Worm (Caenorhabditis elegans): Measurements from ENCODE around the gene clec-40.

clec-40 gene

ce11 chrV:16880679-16881078, 39.8 kb upstream of the clec-40 start, which contains the start of gene F09C6.14:
F09C6.14 (plus strand) TSS chrV:16880979.
- TF ChIP-seq cnd-1 (tag; optimal IDR thresholded peaks at IDR 0.05) (no peak), nhr-12 (tag; optimal IDR thresholded peaks at IDR 0.05) (no peak), ztf-11 (tag; optimal IDR thresholded peaks at IDR 0.05) (no peak), sem-2 (GFP tag; optimal IDR thresholded peaks at IDR 0.05) (no peak), nhr-28 (tag; optimal IDR thresholded peaks at IDR 0.05) (no peak), mep-1 (tag; optimal IDR thresholded peaks at IDR 0.05) (no peak), ham-2 (GFP tag; optimal IDR thresholded peaks at IDR 0.05) (no peak), ceh-39 (tag; optimal IDR thresholded peaks at IDR 0.05) (no peak), sptf-1 (tag; optimal IDR thresholded peaks at IDR 0.05) (no peak), snpc-4 (tag; optimal IDR thresholded peaks at IDR 0.05) (no peak), ceh-83 (GFP tag; optimal IDR thresholded peaks at IDR 0.05) (no peak), mls-2 (tag; optimal IDR thresholded peaks at IDR 0.05) (no peak), unc-62 (GFP tag; optimal IDR thresholded peaks at IDR 0.05) (no peak), zip-8 (tag; optimal IDR thresholded peaks at IDR 0.05) (no peak)

DNA sequence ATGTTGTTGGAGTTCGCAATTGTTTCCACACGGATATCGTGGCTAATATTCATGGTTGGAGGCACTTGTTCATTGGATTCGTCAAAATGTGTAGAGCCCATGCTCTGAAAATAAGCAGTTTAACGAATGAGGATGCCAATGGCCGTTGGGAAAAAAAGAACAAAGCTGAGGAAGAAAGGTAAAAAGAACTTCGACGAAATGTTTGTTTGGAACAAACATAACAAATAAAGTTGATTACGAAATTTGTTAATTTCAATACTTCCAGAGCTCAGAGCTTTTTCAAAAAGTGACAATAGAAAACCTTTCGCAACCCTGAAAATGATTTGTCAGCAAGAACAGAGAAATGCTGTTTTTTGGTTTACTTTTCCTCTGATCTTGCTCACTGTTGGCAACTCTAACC, 39.2 kb upstream of the clec-40 start, which contains the start of gene F09C6.3:
Gene F09C6.3 (minus strand): TSS at position 101 of the 400 bp plus-strand sequence.
- TF ChIP-seq zip-8 (tag; optimal IDR thresholded peaks at IDR 0.05) = no peak
- TF ChIP-seq lsy-2 (tag; optimal IDR thresholded peaks at IDR 0.05) = no peak
- TF ChIP-seq elt-3 (tag; optimal IDR thresholded peaks at IDR 0.05) = no peak
- no peak for TF ChIP-seq lin-13 (tag; optimal IDR thresholded peaks at IDR 0.05)
- TF ChIP-seq cnd-1 (tag; optimal IDR thresholded peaks at IDR 0.05) = no peak

- TF ChIP-seq unc-120 (tag; optimal IDR thresholded peaks at IDR 0.05; ENCODE audit: poor library complexity, severe bottlenecking) = no peak
- TF ChIP-seq ceh-43 (GFP tag; optimal IDR thresholded peaks at IDR 0.05) = no peak
- TF ChIP-seq bed-3 (GFP tag; optimal IDR thresholded peaks at IDR 0.05) = no peak
- no peak for TF ChIP-seq snpc-4 (tag; optimal IDR thresholded peaks at IDR 0.05)
- TF ChIP-seq unc-62 (GFP tag; optimal IDR thresholded peaks at IDR 0.05) = no peak
- TF ChIP-seq tbx-8 (GFP tag; optimal IDR thresholded peaks at IDR 0.05) = no peak
- TF ChIP-seq lsy-2 (tag; optimal IDR thresholded peaks at IDR 0.05) = no peak
- no peak for TF ChIP-seq nhr-12 (tag; optimal IDR thresholded peaks at IDR 0.05)
- TF ChIP-seq nhr-76 (tag; optimal IDR thresholded peaks at IDR 0.05) = no peak
- TF ChIP-seq nhr-237 (tag; optimal IDR thresholded peaks at IDR 0.05) = no peak
- TF ChIP-seq unc-39 (tag; optimal IDR thresholded peaks at IDR 0.05) = no peak
- no peak for TF ChIP-seq zip-8 (tag; optimal IDR thresholded peaks at IDR 0.05)
- no peak for TF ChIP-seq pha-4 (tag; optimal IDR thresholded peaks at IDR 0.05)
- TF ChIP-seq mls-2 (tag; optimal IDR thresholded peaks at IDR 0.05) = no peak
- no peak for TF ChIP-seq hlh-1 (tag; optimal IDR thresholded peaks at IDR 0.05)
- no peak for TF ChIP-seq elt-1 (tag; optimal IDR thresholded peaks at IDR 0.05; ENCODE audit: borderline replicate concordance, insufficient read depth)
- TF ChIP-seq sptf-1 (tag; optimal IDR thresholded peaks at IDR 0.05) = no peak
- no peak for TF ChIP-seq blmp-1 (tag; optimal IDR thresholded peaks at IDR 0.05)
Observed at ce11 chrV:16879532-16879931, 38.7 kb upstream of the clec-40 start.

DNA sequence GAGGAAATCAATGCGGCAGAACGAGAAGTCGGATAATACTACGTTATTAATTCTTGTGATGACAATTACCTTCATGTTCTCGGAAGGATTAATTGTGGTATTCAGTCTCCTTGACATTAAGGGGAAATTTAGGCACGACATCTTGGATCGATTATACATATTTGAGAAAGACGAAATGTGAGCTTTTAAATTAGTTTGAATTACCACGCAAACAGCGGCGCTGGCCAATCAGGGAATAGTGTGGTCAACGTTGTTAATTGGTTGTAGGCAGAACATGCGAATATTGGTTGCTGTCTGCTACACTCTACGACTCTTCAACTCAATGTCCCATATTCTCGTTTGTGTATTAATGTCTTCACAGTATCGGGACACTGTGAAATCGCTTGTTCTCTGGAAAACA, 34.1 kb upstream of the clec-40 start, which contains the start of gene F49A5.10:
Gene F49A5.10 (plus strand): TSS at position 301 of the 400 bp plus-strand sequence.
- TF ChIP-seq unc-62 (GFP tag; optimal IDR thresholded peaks at IDR 0.05) (no peak), ceh-43 (GFP tag; optimal IDR thresholded peaks at IDR 0.05) (no peak), nhr-12 (tag; optimal IDR thresholded peaks at IDR 0.05) (no peak), tbx-8 (GFP tag; optimal IDR thresholded peaks at IDR 0.05) (no peak), bed-3 (GFP tag; optimal IDR thresholded peaks at IDR 0.05) (no peak), elt-1 (tag; optimal IDR thresholded peaks at IDR 0.05; ENCODE audit: borderline replicate concordance, insufficient read depth) (no peak), cnd-1 (tag; optimal IDR thresholded peaks at IDR 0.05) (no peak), sptf-1 (tag; optimal IDR thresholded peaks at IDR 0.05) (no peak), flh-1 (GFP tag; optimal IDR thresholded peaks at IDR 0.05) (no peak), snpc-4 (tag; optimal IDR thresholded peaks at IDR 0.05) (no peak), lin-13 (tag; optimal IDR thresholded peaks at IDR 0.05) (no peak), unc-120 (tag; optimal IDR thresholded peaks at IDR 0.05; ENCODE audit: poor library complexity, severe bottlenecking) (no peak), ceh-83 (GFP tag; optimal IDR thresholded peaks at IDR 0.05) (no peak), lsy-2 (tag; optimal IDR thresholded peaks at IDR 0.05) (no peak), mls-2 (tag; optimal IDR thresholded peaks at IDR 0.05) (no peak), nhr-28 (tag; optimal IDR thresholded peaks at IDR 0.05) (no peak), ces-1 (GFP tag; optimal IDR thresholded peaks at IDR 0.05) (no peak), nhr-2 (tag; optimal IDR thresholded peaks at IDR 0.05) (no peak), zip-8 (tag; optimal IDR thresholded peaks at IDR 0.05) (no peak)

ce11 chrV:16873642-16874041, 32.8 kb upstream of the clec-40 start, which contains the start of gene srw-23:
srw-23 (plus strand) TSS chrV:16873942.
- TF ChIP-seq ces-1 (GFP tag; optimal IDR thresholded peaks at IDR 0.05) (no peak), nhr-12 (tag; optimal IDR thresholded peaks at IDR 0.05) (no peak), ceh-43 (GFP tag; optimal IDR thresholded peaks at IDR 0.05) (no peak), ceh-39 (tag; optimal IDR thresholded peaks at IDR 0.05) (no peak), ham-2 (GFP tag; optimal IDR thresholded peaks at IDR 0.05) (no peak), nhr-2 (tag; optimal IDR thresholded peaks at IDR 0.05) (no peak), M03D4.4 (tag; optimal IDR thresholded peaks at IDR 0.05) (no peak), pha-4 (tag; optimal IDR thresholded peaks at IDR 0.05) (no peak), lsy-2 (tag; optimal IDR thresholded peaks at IDR 0.05) (no peak), blmp-1 (tag; optimal IDR thresholded peaks at IDR 0.05) (no peak), elt-1 (tag; optimal IDR thresholded peaks at IDR 0.05; ENCODE audit: borderline replicate concordance, insufficient read depth) (no peak), zip-8 (tag; optimal IDR thresholded peaks at IDR 0.05) (no peak), elt-3 (tag; optimal IDR thresholded peaks at IDR 0.05) (no peak), nhr-76 (tag; optimal IDR thresholded peaks at IDR 0.05) (no peak), snpc-4 (tag; optimal IDR thresholded peaks at IDR 0.05) (no peak)

Data from whole organism, mixed stage, embryonic.